Fruit fly (Drosophila melanogaster) whole organism: ENCODE measurements around the gene CG6287.

Experiments
- CG8478 ChIP-seq: fragments of >200 bp; optimal IDR thresholded peaks from 2 replicates; lab custom pipeline; 2018; ENCODE audit warnings: inconsistent platforms
- Dll ChIP-seq: fragments of >200 bp; optimal IDR thresholded peaks from 2 replicates; lab custom pipeline; 2017
- EcR ChIP-seq, 2 experiments: fragments of >200 bp; optimal IDR thresholded peaks; 2 replicates each; lab custom pipeline; 2017; ENCODE audit warnings: missing biosample characterization in 2 of 2, missing genetic modification characterization in 2 of 2, missing genetic modification reagents in 2 of 2
- pan ChIP-seq: fragments of >200 bp; optimal IDR thresholded peaks from 2 replicates; lab custom pipeline; 2017
- psq ChIP-seq: fragments of >200 bp; optimal IDR thresholded peaks from 2 replicates; lab custom pipeline; 2017
- usp ChIP-seq: fragments of >200 bp; optimal IDR thresholded peaks from 2 replicates; lab custom pipeline; 2017; ENCODE audit warnings: missing biosample characterization, missing genetic modification characterization, mixed read lengths

dm6 chr2L:11182148-11182593 lies 26.6 kb upstream of the CG6287 start:
- no peak for TF ChIP-seq Dll
- TF ChIP-seq pan (lab: Kevin White, UChicago) = no peak
- no peak for TF ChIP-seq usp (GFP tag; lab: Kevin White, UChicago)
- no peak for TF ChIP-seq psq (lab: Kevin White, UChicago)
- no peak for TF ChIP-seq CG8478
- no peak for TF ChIP-seq EcR (GFP tag; optimal IDR thresholded peaks at IDR 0.05; lab: Kevin White, UChicago)
